Fruit fly (Drosophila melanogaster) whole organism, embryonic: ENCODE results near the gene ich.

Source experiments
- ATbp ChIP-seq: fragments of 200-800 bp; sonication (Bioruptor generic); optimal IDR thresholded peaks from 2 replicates; lab custom pipeline; 2017; ENCODE audit warnings: missing biosample characterization, mild to moderate bottlenecking, missing genetic modification characterization, missing genetic modification reagents
- Aef1 ChIP-seq: fragments of 200-800 bp; sonication (Bioruptor generic); IDR thresholded peaks from 3 replicates; pipeline ENCODE4 v1.3.6; 2022; ENCODE audit warnings: missing biosample characterization, missing genetic modification characterization
- BtbVII ChIP-seq: fragments of 200-800 bp; sonication (Bioruptor generic); optimal IDR thresholded peaks from 3 replicates; lab custom pipeline; 2017; ENCODE audit warnings: missing biosample characterization, mild to moderate bottlenecking, missing genetic modification characterization
- CG10321 ChIP-seq: fragments of 200-800 bp; sonication (Bioruptor generic); IDR thresholded peaks from 2 replicates; pipeline ENCODE4 v1.3.6; 2022; ENCODE audit warnings: missing biosample characterization, missing genetic modification characterization
- CG10543 ChIP-seq: fragments of 200-800 bp; sonication (Bioruptor generic); optimal IDR thresholded peaks from 3 replicates; lab custom pipeline; 2017; ENCODE audit warnings: missing biosample characterization, mild to moderate bottlenecking, missing genetic modification characterization, moderate library complexity
- CG10565 ChIP-seq: fragments of 200-800 bp; sonication (Bioruptor generic); optimal IDR thresholded peaks from 3 replicates; lab custom pipeline; 2016; ENCODE audit warnings: missing biosample characterization, mild to moderate bottlenecking, missing genetic modification characterization
- CG11247 ChIP-seq: fragments of 200-800 bp; sonication (Bioruptor generic); IDR thresholded peaks from 2 replicates; pipeline ENCODE4 v1.3.6; 2022; ENCODE audit warnings: missing biosample characterization, missing genetic modification characterization
- CG11504 ChIP-seq: fragments of 200-800 bp; sonication (Bioruptor generic); optimal IDR thresholded peaks from 3 replicates; lab custom pipeline; 2019; ENCODE audit warnings: missing biosample characterization, mild to moderate bottlenecking, missing genetic modification characterization, moderate library complexity
- CG12942 ChIP-seq: fragments of 200-800 bp; sonication (Bioruptor generic); optimal IDR thresholded peaks from 3 replicates; lab custom pipeline; 2016; ENCODE audit warnings: missing biosample characterization, missing genetic modification characterization
- CG13775 ChIP-seq: fragments of 200-800 bp; sonication (Bioruptor generic); optimal IDR thresholded peaks from 3 replicates; lab custom pipeline; 2017; ENCODE audit warnings: missing biosample characterization, mild to moderate bottlenecking, missing genetic modification characterization
- CG14050 ChIP-seq: fragments of 200-800 bp; sonication (Bioruptor generic); IDR thresholded peaks from 3 replicates; pipeline ENCODE4 v1.3.6; 2022; ENCODE audit warnings: missing biosample characterization, missing genetic modification characterization
- CG14710 ChIP-seq: fragments of 200-800 bp; sonication (Bioruptor generic); optimal IDR thresholded peaks from 3 replicates; lab custom pipeline; 2019; ENCODE audit warnings: missing biosample characterization, mild to moderate bottlenecking, missing genetic modification characterization, moderate library complexity
- CG15514 ChIP-seq: fragments of 200-800 bp; sonication (Bioruptor generic); optimal IDR thresholded peaks from 3 replicates; lab custom pipeline; 2017; ENCODE audit warnings: missing biosample characterization, missing genetic modification characterization, mild to moderate bottlenecking, moderate library complexity, missing genetic modification reagents
- CG15696 ChIP-seq: fragments of 200-800 bp; sonication (Bioruptor generic); optimal IDR thresholded peaks from 2 replicates; lab custom pipeline; 2019; ENCODE audit warnings: missing biosample characterization, mild to moderate bottlenecking, missing genetic modification characterization, moderate library complexity
- CG1603 ChIP-seq: fragments of 200-800 bp; sonication (Bioruptor generic); optimal IDR thresholded peaks from 2 replicates; lab custom pipeline; 2019; ENCODE audit warnings: missing biosample characterization, mild to moderate bottlenecking, missing genetic modification characterization, moderate library complexity
- CG17359 ChIP-seq: fragments of 200-800 bp; sonication (Bioruptor generic); optimal IDR thresholded peaks from 3 replicates; lab custom pipeline; 2018; ENCODE audit warnings: missing biosample characterization, mild to moderate bottlenecking, missing genetic modification characterization, moderate library complexity
- CG3726 ChIP-seq: fragments of 200-800 bp; sonication (Bioruptor generic); IDR thresholded peaks from 3 replicates; pipeline ENCODE4, ENCODE4 v1.3.6; 2022; ENCODE audit warnings: missing biosample characterization, missing genetic modification characterization
- CG6689 ChIP-seq: fragments of 200-800 bp; sonication (Bioruptor generic); IDR thresholded peaks from 2 replicates; pipeline ENCODE4 v1.3.6; 2022; ENCODE audit warnings: missing biosample characterization, missing genetic modification characterization
- CG9215 ChIP-seq: fragments of 200-800 bp; sonication (Bioruptor generic); IDR thresholded peaks from 2 replicates; pipeline ENCODE4 v1.3.6; 2022; ENCODE audit warnings: missing biosample characterization, missing genetic modification characterization
- CG9727 ChIP-seq: fragments of 200-800 bp; sonication (Bioruptor generic); optimal IDR thresholded peaks from 3 replicates; lab custom pipeline; 2017; ENCODE audit warnings: missing biosample characterization, mild to moderate bottlenecking, missing genetic modification characterization
- CTCF ChIP-seq: fragments of 200-800 bp; sonication (Bioruptor generic); optimal IDR thresholded peaks from 2 replicates; lab custom pipeline; 2017; ENCODE audit warnings: missing biosample characterization, mild to moderate bottlenecking, missing genetic modification characterization, moderate library complexity
- CrebB ChIP-seq: fragments of 200-800 bp; sonication (Bioruptor generic); optimal IDR thresholded peaks from 3 replicates; lab custom pipeline; 2018; ENCODE audit warnings: missing biosample characterization, mild to moderate bottlenecking, missing genetic modification characterization
- Dip2 ChIP-seq: fragments of 200-800 bp; sonication (Bioruptor generic); IDR thresholded peaks from 2 replicates; pipeline ENCODE4 v1.3.6; 2022; ENCODE audit warnings: missing biosample characterization, missing genetic modification characterization
- Fer2 ChIP-seq: fragments of 200-800 bp; sonication (Bioruptor generic); optimal IDR thresholded peaks from 2 replicates; lab custom pipeline; 2018; ENCODE audit warnings: missing biosample characterization, mild to moderate bottlenecking, missing genetic modification characterization, moderate library complexity
- GATAe ChIP-seq: fragments of 200-800 bp; sonication (Bioruptor generic); conservative IDR thresholded peaks from 2 replicates; pipeline ENCODE4 v1.3.6; 2022; ENCODE audit warnings: missing biosample characterization, missing genetic modification characterization
- Gug ChIP-seq: fragments of 200-800 bp; sonication (Bioruptor generic); IDR thresholded peaks from 4 replicates; pipeline ENCODE4 v1.3.6; 2022; ENCODE audit warnings: missing biosample characterization, missing genetic modification characterization
- MBD-R2 ChIP-seq: fragments of 200-800 bp; sonication (Bioruptor generic); IDR thresholded peaks from 2 replicates; pipeline ENCODE4 v1.3.6; 2022; ENCODE audit warnings: missing biosample characterization, missing genetic modification characterization
- Med ChIP-seq: fragments of 200-800 bp; sonication (Bioruptor generic); peaks from one replicate; lab custom pipeline; 2016; ENCODE audit warnings: missing biosample characterization, missing genetic modification characterization, mild to moderate bottlenecking, inconsistent platforms, moderate library complexity
- Mes4 ChIP-seq: fragments of 200-800 bp; sonication (Bioruptor generic); optimal IDR thresholded peaks from 2 replicates; lab custom pipeline; 2016; ENCODE audit warnings: missing biosample characterization, missing genetic modification characterization
- NFAT ChIP-seq: fragments of 200-800 bp; sonication (Bioruptor generic); IDR thresholded peaks from 2 replicates; pipeline ENCODE4 v1.3.6; 2022; ENCODE audit warnings: missing biosample characterization, missing genetic modification characterization
- Rfx ChIP-seq: fragments of 200-800 bp; sonication (Bioruptor generic); IDR thresholded peaks from 2 replicates; pipeline ENCODE4 v1.3.6; 2022; ENCODE audit warnings: missing biosample characterization, missing genetic modification characterization
- ash1 ChIP-seq: fragments of 200-800 bp; sonication (Bioruptor generic); optimal IDR thresholded peaks from 2 replicates; lab custom pipeline; 2018; ENCODE audit warnings: missing biosample characterization, mild to moderate bottlenecking, missing genetic modification characterization
- cas ChIP-seq: fragments of 200-800 bp; sonication (Bioruptor generic); IDR thresholded peaks from 2 replicates; pipeline ENCODE4 v1.3.6; 2022; ENCODE audit warnings: missing biosample characterization, missing genetic modification characterization
- chinmo ChIP-seq: fragments of 200-800 bp; sonication (Bioruptor generic); IDR thresholded peaks from 4 replicates; pipeline ENCODE4 v1.3.6; 2022; ENCODE audit warnings: missing biosample characterization, missing genetic modification characterization; ENCODE audit not compliant: partially characterized antibody
- danr ChIP-seq: fragments of 200-800 bp; sonication (Bioruptor generic); IDR thresholded peaks from 2 replicates; pipeline ENCODE4 v1.3.6; 2022; ENCODE audit warnings: missing biosample characterization, missing genetic modification characterization
- fd64A ChIP-seq: fragments of 200-800 bp; sonication (Bioruptor generic); optimal IDR thresholded peaks from 3 replicates; lab custom pipeline; 2018; ENCODE audit warnings: missing biosample characterization, mild to moderate bottlenecking, missing genetic modification characterization
- fu2 ChIP-seq: fragments of 200-800 bp; sonication (Bioruptor generic); optimal IDR thresholded peaks from 2 replicates; lab custom pipeline; 2016; ENCODE audit warnings: missing biosample characterization, missing genetic modification characterization
- gt ChIP-seq: fragments of 200-800 bp; sonication (Bioruptor generic); IDR thresholded peaks from 2 replicates; pipeline ENCODE4 v1.3.6; 2022; ENCODE audit warnings: missing biosample characterization, missing genetic modification characterization
- mld ChIP-seq: fragments of 200-800 bp; sonication (Bioruptor generic); IDR thresholded peaks from 3 replicates; pipeline ENCODE4 v1.3.6; 2022; ENCODE audit warnings: missing biosample characterization, missing genetic modification characterization; ENCODE audit not compliant: partially characterized antibody
- odd ChIP-seq: fragments of 200-800 bp; sonication (Bioruptor generic); optimal IDR thresholded peaks from 2 replicates; lab custom pipeline; 2017; ENCODE audit warnings: missing biosample characterization, mild to moderate bottlenecking, missing genetic modification characterization
- pan ChIP-seq, 4 experiments: fragments of >200 bp in 3 of 4; fragments of 200-800 bp in 1 of 4; sonication (Bioruptor generic) in 1 of 4; optimal IDR thresholded peaks in 3 of 4; IDR thresholded peaks in 1 of 4; 2 replicates each; pipeline versions ENCODE4 v1.3.6 to Lab custom; 2017 to 2022; ENCODE audit warnings: missing biosample characterization in 2 of 4, missing genetic modification characterization in 2 of 4, mixed read lengths in 1 of 4
- phol ChIP-seq: fragments of 200-800 bp; sonication (Bioruptor generic); optimal IDR thresholded peaks from 3 replicates; lab custom pipeline; 2018; ENCODE audit warnings: missing biosample characterization, mild to moderate bottlenecking, missing genetic modification characterization, moderate library complexity
- prd ChIP-seq, 3 experiments: fragments of >200 bp in 2 of 3; fragments of 200-800 bp in 1 of 3; sonication (Bioruptor generic) in 1 of 3; optimal IDR thresholded peaks in 2 of 3; IDR thresholded peaks in 1 of 3; 2 replicates in 2 of 3; 3 replicates in 1 of 3; pipeline versions ENCODE4 v1.3.6 to Lab custom; 2017 to 2022; ENCODE audit warnings: missing biosample characterization in 1 of 3, missing genetic modification characterization in 1 of 3
- scrt ChIP-seq: fragments of 200-800 bp; sonication (Bioruptor generic); optimal IDR thresholded peaks from 2 replicates; lab custom pipeline; 2018; ENCODE audit warnings: missing biosample characterization, mild to moderate bottlenecking, missing genetic modification characterization, moderate library complexity
- slp2 ChIP-seq: fragments of 200-800 bp; sonication (Bioruptor generic); optimal IDR thresholded peaks from 2 replicates; lab custom pipeline; 2016; ENCODE audit warnings: missing biosample characterization, missing genetic modification characterization
- toy ChIP-seq: fragments of 200-800 bp; sonication (Bioruptor generic); IDR thresholded peaks from 2 replicates; pipeline ENCODE4 v1.3.6; 2022; ENCODE audit warnings: missing biosample characterization, missing genetic modification characterization
- wdn ChIP-seq: fragments of 200-800 bp; sonication (Bioruptor generic); IDR thresholded peaks from 2 replicates; pipeline ENCODE4 v1.3.6; 2022; ENCODE audit warnings: missing biosample characterization, missing genetic modification characterization
- zen2 ChIP-seq: fragments of 200-800 bp; sonication (Bioruptor generic); IDR thresholded peaks from 3 replicates; pipeline ENCODE4 v1.3.6; 2022; ENCODE audit warnings: missing biosample characterization, missing genetic modification characterization; ENCODE audit not compliant: partially characterized antibody

ich gene

dm6 chr3R:8927817-8928625 lies 34.8 kb downstream of the ich start (continued):
- peak; percentile 59 for TF ChIP-seq scrt
- no peak; the same call in 1 of the 2 replicates for TF ChIP-seq MBD-R2
- TF ChIP-seq CG9727 (GFP tag; lab: Kevin White, UChicago), result peak; percentile 86
- peak; percentile 81 for TF ChIP-seq CG13775 (GFP tag; lab: Kevin White, UChicago)
- peak; percentile 93 for TF ChIP-seq Med
- TF ChIP-seq Rfx (GFP tag; lab: Robert Waterston, UW), result no peak; the same call in 1 of the 2 replicates
- TF ChIP-seq CG15696 (tag; lab: Kevin White, UChicago), result peak; percentile 95
- no peak for TF ChIP-seq CG10565 (GFP tag; lab: Kevin White, UChicago)
- TF ChIP-seq phol (tag; lab: Kevin White, UChicago), result peak; percentile 81
- TF ChIP-seq pan (optimal IDR thresholded peaks at IDR 0.05; lab: Kevin White, UChicago), result no peak
- TF ChIP-seq pan (GFP tag; optimal IDR thresholded peaks at IDR 0.05 in 1 of 2, IDR thresholded peaks at IDR 0.05 in 1 of 2), result peak in 1 of 2 experiments; percentile 55
- peak; percentile 90 for TF ChIP-seq CG14710 (tag; lab: Kevin White, UChicago)
- TF ChIP-seq fd64A (GFP tag; lab: Kevin White, UChicago), result peak; percentile 74
- TF ChIP-seq CG11247 (GFP tag; lab: Robert Waterston, UW), result no peak
- peak; percentile 40; the same call in 1 of the 2 replicates for TF ChIP-seq wdn (GFP tag; lab: Robert Waterston, UW)
- TF ChIP-seq CG17359 (tag; lab: Kevin White, UChicago), result peak; percentile 67
- TF ChIP-seq CG6689 (GFP tag; lab: Robert Waterston, UW), result peak; percentile 68
- peak; percentile 37 for TF ChIP-seq Mes4 (GFP tag; lab: Kevin White, UChicago)
- TF ChIP-seq CG9215 (GFP tag; lab: Robert Waterston, UW), result peak; percentile 60
- peak; percentile 80 for TF ChIP-seq CG1603 (tag; lab: Kevin White, UChicago)
- peak; percentile 42 for TF ChIP-seq BtbVII (GFP tag; lab: Kevin White, UChicago)
- TF ChIP-seq zen2 (GFP tag; lab: Robert Waterston, UW), result no peak
- TF ChIP-seq odd, result peak; percentile 50
- no peak for TF ChIP-seq fu2 (GFP tag; lab: Kevin White, UChicago)
- peak; percentile 56 for TF ChIP-seq CG12942 (GFP tag; lab: Kevin White, UChicago)
- no peak for TF ChIP-seq cas (GFP tag; lab: Robert Waterston, UW)
- TF ChIP-seq prd (optimal IDR thresholded peaks at IDR 0.05; lab: Kevin White, UChicago), result no peak
- peak; percentile 87 for TF ChIP-seq prd (GFP tag; IDR thresholded peaks at IDR 0.05; lab: Robert Waterston, UW)
- TF ChIP-seq Fer2 (tag; lab: Kevin White, UChicago), result peak; percentile 8
- 0 out of 2 replicates have a peak, but pooled peaks have one; percentile 15 for TF ChIP-seq gt
- no peak for TF ChIP-seq CrebB (tag; lab: Kevin White, UChicago)
- no peak for TF ChIP-seq chinmo (GFP tag; lab: Robert Waterston, UW)
- TF ChIP-seq toy (GFP tag; lab: Robert Waterston, UW), result peak; percentile 67; the same call in 1 of the 2 replicates
- peak; percentile 55 for TF ChIP-seq CTCF (GFP tag; lab: Kevin White, UChicago)
- TF ChIP-seq Dip2 (GFP tag; lab: Robert Waterston, UW), result no peak
- no peak for TF ChIP-seq CG10543 (GFP tag; lab: Kevin White, UChicago)
- peak; percentile 73 for TF ChIP-seq ATbp (GFP tag; lab: Kevin White, UChicago)
- TF ChIP-seq mld (GFP tag; lab: Robert Waterston, UW), result no peak
- TF ChIP-seq CG10321 (GFP tag; lab: Robert Waterston, UW), result no peak
- peak; percentile 73; the same call in 2 of the 4 replicates for TF ChIP-seq Gug
- TF ChIP-seq CG15514, result peak; percentile 48
- 0 out of 2 replicates have a peak, but pooled peaks have one; percentile 23 for TF ChIP-seq GATAe (GFP tag; lab: Robert Waterston, UW)
- no peak for TF ChIP-seq CG3726 (GFP tag; lab: Robert Waterston, UW)
- TF ChIP-seq CG11504 (tag; lab: Kevin White, UChicago), result peak; percentile 88
- TF ChIP-seq ash1 (GFP tag; lab: Kevin White, UChicago), result no peak
- TF ChIP-seq CG14050 (GFP tag; lab: Robert Waterston, UW), result no peak; the same call in 2 of the 3 replicates
- peak; percentile 63 for TF ChIP-seq slp2 (GFP tag; lab: Kevin White, UChicago)
- peak; percentile 75; the same call in 1 of the 2 replicates for TF ChIP-seq danr (GFP tag; lab: Robert Waterston, UW)
- no peak for TF ChIP-seq Aef1 (GFP tag; lab: Robert Waterston, UW)
- no peak for TF ChIP-seq NFAT (GFP tag; lab: Robert Waterston, UW)
